Fruit fly (Drosophila melanogaster) ovary, adult (tissue): ENCODE data around the gene CG32354.
A peak's percentile ranks its signal among the peaks of the same experiment; 100 is the strongest.

Experiments
- CG17801 ChIP-seq: fragments of 200-800 bp; optimal IDR thresholded peaks from 2 replicates; lab custom pipeline; 2019; ENCODE audit warnings: missing biosample characterization, mild to moderate bottlenecking, missing genetic modification characterization, moderate library complexity; ENCODE audit not compliant: partially characterized antibody

CG32354 gene

dm6 chr3L:8424831-8425336, 2.9 kb upstream of the CG32354 start, which contains the start of gene Cbl:
Gene Cbl, plus strand, starts transcription at chr3L:8424954.
- TF ChIP-seq CG17801 (GFP tag; lab: Kevin White, UChicago), result peak; percentile 24

dm6 chr3L:8423156-8423555, 1.2 kb upstream of the CG32354 start:
- TF ChIP-seq CG17801 (GFP tag; lab: Kevin White, UChicago), result no peak

dm6 chr3L:8421361-8421760, 644 bp downstream of the CG32354 start:
- TF ChIP-seq CG17801 (GFP tag; lab: Kevin White, UChicago), result no peak

- no peak for TF ChIP-seq CG17801 (GFP tag; lab: Kevin White, UChicago)
Observed at dm6 chr3L:8419622-8420176, 2.3 kb downstream of the CG32354 start.

- TF ChIP-seq CG17801 (GFP tag; lab: Kevin White, UChicago), result no peak
Observed at dm6 chr3L:8418984-8419383, 3.0 kb downstream of the CG32354 start.

dm6 chr3L:8412725-8413124, 9.3 kb downstream of the CG32354 start, which contains the start of the genes Oseg1 and mtrm:
Gene Oseg1, minus strand, starts transcription at chr3L:8412825.
Gene mtrm, plus strand, starts transcription at chr3L:8413012.
- no peak for TF ChIP-seq CG17801 (GFP tag; lab: Kevin White, UChicago)

- TF ChIP-seq CG17801 (GFP tag; lab: Kevin White, UChicago), result no peak
Observed at dm6 chr3L:8411439-8411897, 10.5 kb downstream of the CG32354 start, which contains the start of gene Exo70. Gene Exo70, plus strand, starts transcription at chr3L:8411851.

- TF ChIP-seq CG17801 (GFP tag; lab: Kevin White, UChicago), result no peak
Observed at dm6 chr3L:8405123-8405522, 16.9 kb downstream of the CG32354 start, which contains the start of the genes Tpt, mkg-p and CG13667. Gene Tpt, minus strand, starts transcription at chr3L:8405277. Gene mkg-p, minus strand, starts transcription at chr3L:8405277. Gene CG13667, plus strand, starts transcription at chr3L:8405454.

dm6 chr3L:8398763-8399445, 23.1 kb downstream of the CG32354 start:
- TF ChIP-seq CG17801 (GFP tag; lab: Kevin White, UChicago), result peak; percentile 95

dm6 chr3L:8396187-8396586, 25.8 kb downstream of the CG32354 start:
- TF ChIP-seq CG17801 (GFP tag; lab: Kevin White, UChicago), result no peak

- TF ChIP-seq CG17801 (GFP tag; lab: Kevin White, UChicago), result no peak
Observed at dm6 chr3L:8395630-8396168, 26.3 kb downstream of the CG32354 start, which contains the start of gene CG7120. Gene CG7120, plus strand, starts transcription at chr3L:8396000.

- no peak for TF ChIP-seq CG17801 (GFP tag; lab: Kevin White, UChicago)
Observed at dm6 chr3L:8394944-8395343, 27.1 kb downstream of the CG32354 start.

- no peak for TF ChIP-seq CG17801 (GFP tag; lab: Kevin White, UChicago)
Observed at dm6 chr3L:8394132-8394531, 27.9 kb downstream of the CG32354 start.

dm6 chr3L:8393549-8393948, 28.5 kb downstream of the CG32354 start, which contains the start of gene Jon66Cii:
Gene Jon66Cii, minus strand, starts transcription at chr3L:8393649.
- TF ChIP-seq CG17801 (GFP tag; lab: Kevin White, UChicago), result no peak

- TF ChIP-seq CG17801 (GFP tag; lab: Kevin White, UChicago), result no peak
Observed at dm6 chr3L:8391240-8391639, 30.8 kb downstream of the CG32354 start, which contains the start of gene Jon66Ci. Gene Jon66Ci, plus strand, starts transcription at chr3L:8391540.
